Fruit fly (Drosophila melanogaster) whole organism, embryonic: ENCODE results near the gene CG43218.

Experiments used
- Antp ChIP-seq: fragments of 200-800 bp; sonication (Bioruptor generic); optimal IDR thresholded peaks from 3 replicates; lab custom pipeline; 2016; ENCODE audit warnings: missing biosample characterization, missing genetic modification characterization
- CG15073 ChIP-seq: fragments of 200-800 bp; sonication (Bioruptor generic); optimal IDR thresholded peaks from 2 replicates; lab custom pipeline; 2016; ENCODE audit warnings: missing biosample characterization, missing genetic modification characterization
- hkb ChIP-seq, 2 experiments: fragments of 200-800 bp in 1 of 2; fragments of >200 bp in 1 of 2; sonication (Bioruptor generic) in 1 of 2; IDR thresholded peaks in 1 of 2; optimal IDR thresholded peaks in 1 of 2; 2 replicates each; pipeline versions ENCODE4 v1.3.6 to Lab custom; 2017 to 2022; ENCODE audit warnings: missing biosample characterization in 1 of 2, missing genetic modification characterization in 1 of 2
- schlank ChIP-seq: fragments of 200-800 bp; sonication (Bioruptor generic); optimal IDR thresholded peaks from 2 replicates; lab custom pipeline; 2018; ENCODE audit warnings: missing biosample characterization, mild to moderate bottlenecking, missing genetic modification characterization
- scrt ChIP-seq: fragments of 200-800 bp; sonication (Bioruptor generic); optimal IDR thresholded peaks from 2 replicates; lab custom pipeline; 2018; ENCODE audit warnings: missing biosample characterization, mild to moderate bottlenecking, missing genetic modification characterization, moderate library complexity

DNA sequence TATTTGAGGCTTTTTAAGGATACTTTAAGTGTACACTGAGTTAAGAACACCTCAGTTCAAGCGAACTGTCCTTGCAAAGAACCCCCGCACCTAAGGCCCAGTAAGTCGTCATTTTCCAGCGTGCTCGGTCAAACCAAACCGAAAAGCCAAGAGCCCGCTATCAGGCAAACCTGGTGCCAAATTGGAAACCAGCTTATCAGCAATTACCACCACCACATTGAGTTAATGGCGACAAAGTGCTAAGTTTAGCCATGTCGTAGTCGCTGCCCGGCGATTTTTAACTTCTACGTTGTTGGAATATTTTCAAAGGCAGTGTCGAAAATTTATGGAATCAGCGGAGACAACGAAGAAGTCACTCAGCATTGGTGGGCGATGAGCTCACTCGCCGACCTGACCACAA, 24.9 kb downstream of the CG43218 start:
- TF ChIP-seq schlank, result no peak
- TF ChIP-seq hkb (optimal IDR thresholded peaks at IDR 0.05; lab: Kevin White, UChicago), result no peak
- TF ChIP-seq hkb (GFP tag; IDR thresholded peaks at IDR 0.05; lab: Robert Waterston, UW), result no peak
- no peak for TF ChIP-seq scrt
- TF ChIP-seq CG15073 (GFP tag; lab: Kevin White, UChicago), result no peak
- no peak for TF ChIP-seq Antp (GFP tag; lab: Kevin White, UChicago)
